Fruit fly (Drosophila melanogaster) whole organism, pupa: ENCODE data around the gene CG17777.

Experiments
- CG10348 ChIP-seq: fragments of 200-800 bp; sonication (Bioruptor generic); IDR thresholded peaks from 2 replicates; pipeline ENCODE4 v1.3.6; 2022; ENCODE audit warnings: missing biosample characterization, missing genetic modification characterization
- CG12605 ChIP-seq: fragments of 200-800 bp; sonication (Bioruptor generic); IDR thresholded peaks from 2 replicates; pipeline ENCODE4 v1.3.6; 2022; ENCODE audit warnings: missing biosample characterization, missing genetic modification characterization
- CG13204 ChIP-seq: fragments of 200-800 bp; sonication (Bioruptor generic); optimal IDR thresholded peaks from 2 replicates; lab custom pipeline; 2018; ENCODE audit warnings: missing biosample characterization, mild to moderate bottlenecking, missing genetic modification characterization, moderate library complexity
- CG14655 ChIP-seq: fragments of 200-800 bp; sonication (Bioruptor generic); optimal IDR thresholded peaks from 3 replicates; lab custom pipeline; 2017; ENCODE audit warnings: mild to moderate bottlenecking, missing biosample characterization, missing genetic modification reagents, missing genetic modification characterization
- CG15710 ChIP-seq: fragments of 200-800 bp; sonication (Bioruptor generic); optimal IDR thresholded peaks from 2 replicates; lab custom pipeline; 2018; ENCODE audit warnings: missing biosample characterization, mild to moderate bottlenecking, missing genetic modification characterization, moderate library complexity
- CG17806 ChIP-seq: fragments of 200-800 bp; sonication (Bioruptor generic); optimal IDR thresholded peaks from 2 replicates; lab custom pipeline; 2018; ENCODE audit warnings: missing biosample characterization, mild to moderate bottlenecking, missing genetic modification characterization, moderate library complexity
- CG32121 ChIP-seq: fragments of 200-800 bp; sonication (Bioruptor generic); IDR thresholded peaks from 2 replicates; pipeline ENCODE4 v1.3.6; 2022; ENCODE audit warnings: missing biosample characterization, missing genetic modification characterization
- CG34367 ChIP-seq: fragments of 200-800 bp; sonication (Bioruptor generic); optimal IDR thresholded peaks from 2 replicates; lab custom pipeline; 2018; ENCODE audit warnings: missing biosample characterization, mild to moderate bottlenecking, missing genetic modification characterization
- CG4496 ChIP-seq: fragments of 200-800 bp; sonication (Bioruptor generic); IDR thresholded peaks from 3 replicates; pipeline ENCODE4 v1.3.6; 2022; ENCODE audit warnings: missing biosample characterization, missing genetic modification characterization
- CG8159 ChIP-seq: fragments of 200-800 bp; sonication (Bioruptor generic); optimal IDR thresholded peaks from 3 replicates; lab custom pipeline; 2018; ENCODE audit warnings: missing biosample characterization, mild to moderate bottlenecking, missing genetic modification characterization, moderate library complexity
- CG8301 ChIP-seq: fragments of 200-800 bp; sonication (Bioruptor generic); optimal IDR thresholded peaks from 2 replicates; lab custom pipeline; 2018; ENCODE audit warnings: missing biosample characterization, mild to moderate bottlenecking, missing genetic modification characterization
- CG9948 ChIP-seq: fragments of 200-800 bp; sonication (Bioruptor generic); optimal IDR thresholded peaks from 2 replicates; lab custom pipeline; 2018; ENCODE audit warnings: missing biosample characterization, mild to moderate bottlenecking, missing genetic modification characterization, moderate library complexity
- D1 ChIP-seq: fragments of 200-800 bp; sonication (Bioruptor generic); optimal IDR thresholded peaks from 2 replicates; lab custom pipeline; 2018; ENCODE audit warnings: missing biosample characterization, mild to moderate bottlenecking, missing genetic modification characterization, moderate library complexity
- EcR ChIP-seq: fragments of 200-800 bp; sonication (Bioruptor generic); optimal IDR thresholded peaks from 3 replicates; lab custom pipeline; 2019; ENCODE audit warnings: missing biosample characterization, missing genetic modification characterization, mild to moderate bottlenecking, moderate library complexity, missing genetic modification reagents
- Ets98B ChIP-seq: fragments of 200-800 bp; sonication (Bioruptor generic); IDR thresholded peaks from 2 replicates; pipeline ENCODE4 v1.3.6; 2022; ENCODE audit warnings: missing biosample characterization, missing genetic modification characterization
- Pif1A ChIP-seq: fragments of 200-800 bp; sonication (Bioruptor generic); optimal IDR thresholded peaks from 3 replicates; lab custom pipeline; 2016; ENCODE audit warnings: missing biosample characterization, missing genetic modification characterization
- Pif1B ChIP-seq: fragments of 200-800 bp; sonication (Bioruptor generic); optimal IDR thresholded peaks from 3 replicates; lab custom pipeline; 2016; ENCODE audit warnings: missing biosample characterization, missing genetic modification characterization
- Snoo ChIP-seq: fragments of 200-800 bp; sonication (Bioruptor generic); optimal IDR thresholded peaks from 3 replicates; lab custom pipeline; 2017; ENCODE audit warnings: missing biosample characterization, mild to moderate bottlenecking, missing genetic modification characterization, inconsistent platforms
- fd96Ca ChIP-seq: fragments of 200-800 bp; sonication (Bioruptor generic); IDR thresholded peaks from 3 replicates; pipeline ENCODE4 v1.3.6; 2022; ENCODE audit warnings: missing biosample characterization, missing genetic modification characterization
- gl ChIP-seq: fragments of 200-800 bp; sonication (Bioruptor generic); optimal IDR thresholded peaks from 2 replicates; lab custom pipeline; 2018; ENCODE audit warnings: missing biosample characterization, mild to moderate bottlenecking, missing genetic modification characterization
- rn ChIP-seq: fragments of 200-800 bp; sonication (Bioruptor generic); IDR thresholded peaks from 2 replicates; pipeline ENCODE4 v1.3.6; 2022; ENCODE audit warnings: missing biosample characterization, missing genetic modification characterization

The CG17777 gene

DNA sequence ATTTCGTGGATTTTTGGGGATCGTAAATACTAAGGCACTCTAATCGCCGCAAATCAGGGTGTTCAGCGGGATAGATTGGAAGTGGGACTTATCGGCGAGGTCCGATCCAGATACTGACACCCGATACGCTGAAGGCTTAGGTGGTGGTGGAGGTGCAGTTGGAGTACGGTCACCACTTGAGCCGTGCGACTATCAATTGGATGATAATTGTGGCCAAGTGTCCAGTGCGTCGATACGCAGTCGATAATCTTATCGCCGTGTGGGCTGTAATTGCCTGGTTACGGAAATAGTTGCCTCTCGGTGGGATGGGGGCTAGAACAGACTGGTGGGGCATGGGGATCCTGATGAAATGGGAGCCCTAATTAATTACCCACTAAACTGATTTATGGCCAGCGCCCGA, 12.6 kb downstream of the CG17777 start:
- TF ChIP-seq rn (no peak), Pif1A (GFP tag; lab: Kevin White, UChicago) (no peak), CG13204 (GFP tag; lab: Kevin White, UChicago) (no peak), CG17806 (no peak), CG10348 (GFP tag; lab: Robert Waterston, UW) (no peak), fd96Ca (GFP tag; lab: Robert Waterston, UW) (no peak), gl (tag; lab: Kevin White, UChicago) (no peak), CG14655 (no peak), CG4496 (GFP tag; lab: Robert Waterston, UW) (no peak), CG15710 (tag; lab: Kevin White, UChicago) (no peak), CG32121 (GFP tag; lab: Robert Waterston, UW) (no peak), EcR (GFP tag; lab: Kevin White, UChicago) (no peak), Snoo (tag; lab: Kevin White, UChicago) (no peak), CG8301 (tag; lab: Kevin White, UChicago) (no peak), CG8159 (tag; lab: Kevin White, UChicago) (no peak), CG34367 (tag; lab: Kevin White, UChicago) (no peak), CG9948 (no peak), Pif1B (no peak), Ets98B (GFP tag; lab: Robert Waterston, UW) (no peak), CG12605 (GFP tag; lab: Robert Waterston, UW) (no peak)
- TF ChIP-seq, all 21 proteins: peak for 0

- TF ChIP-seq CG9948 (no peak), CG8301 (tag; lab: Kevin White, UChicago) (no peak), CG17806 (no peak), Snoo (tag; lab: Kevin White, UChicago) (no peak), CG4496 (GFP tag; lab: Robert Waterston, UW) (no peak), Pif1A (GFP tag; lab: Kevin White, UChicago) (no peak), Ets98B (GFP tag; lab: Robert Waterston, UW) (no peak), CG14655 (no peak), CG13204 (GFP tag; lab: Kevin White, UChicago) (no peak), CG10348 (GFP tag; lab: Robert Waterston, UW) (no peak), CG12605 (GFP tag; lab: Robert Waterston, UW) (no peak), fd96Ca (GFP tag; lab: Robert Waterston, UW) (no peak)
Observed at dm6 chrX:2203766-2204165, 17.1 kb downstream of the CG17777 start, which contains the start of gene FarO. Gene FarO (minus strand): TSS chrX:2203866.

DNA sequence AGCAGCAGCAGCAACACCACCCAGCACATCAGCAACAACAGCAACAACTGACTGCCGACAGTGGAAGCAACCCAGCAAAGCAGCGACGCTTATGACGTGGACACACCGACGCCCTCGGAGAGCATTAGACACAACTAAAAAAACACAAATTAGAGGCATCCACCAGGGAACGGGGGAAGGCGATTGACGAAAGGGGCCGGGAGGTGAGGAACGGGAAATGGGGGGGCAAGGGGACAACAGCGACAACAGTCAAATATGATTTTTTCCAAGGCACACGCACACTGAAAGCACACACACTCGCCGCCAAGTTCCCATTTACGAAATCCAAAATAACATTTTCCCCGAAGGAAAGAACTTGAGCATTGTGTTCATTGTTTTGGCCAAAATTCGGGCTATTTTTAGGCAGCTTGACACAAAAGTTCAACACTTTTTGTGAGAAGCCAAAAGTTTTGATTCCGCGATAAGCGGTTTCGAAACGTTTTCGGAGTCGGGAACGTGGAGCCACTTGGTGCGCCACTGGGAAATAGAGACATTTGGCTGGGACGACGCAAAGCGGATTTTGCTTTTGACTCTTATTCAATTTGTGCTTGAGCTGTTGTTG, 22.1 kb downstream of the CG17777 start:
- TF ChIP-seq CG4496 (GFP tag; lab: Robert Waterston, UW) = peak; percentile 13; the same call in 1 of the 3 replicates
- TF ChIP-seq fd96Ca (GFP tag; lab: Robert Waterston, UW) = peak; percentile 65; the same call in 2 of the 3 replicates
- TF ChIP-seq CG10348 (GFP tag; lab: Robert Waterston, UW) = 0 out of 2 replicates have a peak, but pooled peaks have one; percentile 39
- TF ChIP-seq Ets98B (GFP tag; lab: Robert Waterston, UW) = no peak
- TF ChIP-seq CG32121 (GFP tag; lab: Robert Waterston, UW) = peak; percentile 34; the same call in 1 of the 2 replicates
- TF ChIP-seq CG9948 = no peak

- peak; percentile 6 for TF ChIP-seq CG14655
- TF ChIP-seq CG13204 (GFP tag; lab: Kevin White, UChicago) = no peak
- no peak for TF ChIP-seq gl (tag; lab: Kevin White, UChicago)
- 0 out of 3 replicates have a peak, but pooled peaks have one; percentile 26 for TF ChIP-seq fd96Ca (GFP tag; lab: Robert Waterston, UW)
- no peak for TF ChIP-seq CG12605 (GFP tag; lab: Robert Waterston, UW)
- TF ChIP-seq CG10348 (GFP tag; lab: Robert Waterston, UW) = no peak
- TF ChIP-seq CG8301 (tag; lab: Kevin White, UChicago) = no peak
- peak; percentile 60 for TF ChIP-seq Ets98B (GFP tag; lab: Robert Waterston, UW)
- no peak for TF ChIP-seq Snoo (tag; lab: Kevin White, UChicago)
- no peak for TF ChIP-seq CG17806
- no peak for TF ChIP-seq CG9948
- no peak for TF ChIP-seq CG4496 (GFP tag; lab: Robert Waterston, UW)
- no peak for TF ChIP-seq D1 (tag; lab: Kevin White, UChicago)
- TF ChIP-seq CG8159 (tag; lab: Kevin White, UChicago) = no peak
- TF ChIP-seq CG15710 (tag; lab: Kevin White, UChicago) = no peak
- TF ChIP-seq rn = no peak
- TF ChIP-seq Pif1B = no peak
- TF ChIP-seq CG34367 (tag; lab: Kevin White, UChicago) = no peak
- TF ChIP-seq CG32121 (GFP tag; lab: Robert Waterston, UW) = peak; percentile 47
- TF ChIP-seq EcR (GFP tag; lab: Kevin White, UChicago) = no peak
- peak; percentile 8 for TF ChIP-seq Pif1A (GFP tag; lab: Kevin White, UChicago)
Observed at dm6 chrX:2212327-2212820, 25.7 kb downstream of the CG17777 start.

DNA sequence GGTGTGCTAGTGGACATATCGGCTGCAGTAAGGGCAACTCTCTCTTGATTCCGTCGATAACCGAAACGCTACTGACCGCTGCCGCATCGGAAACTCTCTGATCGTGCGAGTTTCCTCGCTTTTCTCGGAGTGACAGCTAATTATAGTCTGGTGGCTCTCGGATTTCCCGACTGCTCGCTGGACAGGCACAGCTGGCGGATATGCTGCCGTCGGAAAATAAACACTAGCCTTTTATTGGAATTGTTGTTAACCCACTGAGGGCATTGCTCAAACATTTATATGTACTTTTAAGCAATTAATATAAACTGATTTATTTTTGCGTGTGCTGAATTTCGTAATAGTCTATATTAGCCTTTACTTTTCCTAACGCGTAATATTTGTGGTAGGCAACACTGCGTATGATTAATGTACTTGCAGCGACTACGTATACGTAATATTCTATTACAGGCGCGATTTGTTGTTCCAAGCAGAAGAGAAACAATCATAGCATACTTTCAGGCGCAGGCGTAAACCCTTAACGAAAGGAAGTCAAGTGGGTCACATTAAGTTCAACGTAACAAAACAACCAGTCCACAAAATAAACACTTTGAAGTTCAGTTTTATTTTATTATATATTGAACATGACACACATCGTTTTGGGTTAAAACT, 27.2 kb downstream of the CG17777 start, which contains the start of gene SmydA-8:
SmydA-8 (minus strand) TSS at position 51 of the 648 bp plus-strand sequence.
- TF ChIP-seq CG32121 (GFP tag; lab: Robert Waterston, UW) = no peak
- TF ChIP-seq CG4496 (GFP tag; lab: Robert Waterston, UW) = 0 out of 3 replicates have a peak, but pooled peaks have one; percentile 51
- no peak for TF ChIP-seq CG14655
- TF ChIP-seq CG13204 (GFP tag; lab: Kevin White, UChicago) = no peak
- no peak for TF ChIP-seq CG8159 (tag; lab: Kevin White, UChicago)
- TF ChIP-seq fd96Ca (GFP tag; lab: Robert Waterston, UW) = no peak
- peak; percentile 16 for TF ChIP-seq Pif1A (GFP tag; lab: Kevin White, UChicago)
- no peak for TF ChIP-seq CG10348 (GFP tag; lab: Robert Waterston, UW)
- no peak for TF ChIP-seq gl (tag; lab: Kevin White, UChicago)
- no peak for TF ChIP-seq Snoo (tag; lab: Kevin White, UChicago)
- TF ChIP-seq D1 (tag; lab: Kevin White, UChicago) = no peak
- TF ChIP-seq CG9948 = no peak
- TF ChIP-seq CG8301 (tag; lab: Kevin White, UChicago) = no peak
- no peak for TF ChIP-seq CG17806
- peak; percentile 17 for TF ChIP-seq EcR (GFP tag; lab: Kevin White, UChicago)
- TF ChIP-seq Ets98B (GFP tag; lab: Robert Waterston, UW) = no peak
